Fruit fly (Drosophila melanogaster) whole organism, embryonic: Measurements from ENCODE around the gene aqz.

Experiments used
- Atf6 ChIP-seq: fragments of 200-800 bp; sonication (Bioruptor generic); IDR thresholded peaks from 2 replicates; pipeline ENCODE4 v1.3.6; 2022; ENCODE audit warnings: missing biosample characterization, missing genetic modification characterization
- CG10462 ChIP-seq: fragments of 200-800 bp; sonication (Bioruptor generic); optimal IDR thresholded peaks from 2 replicates; lab custom pipeline; 2016; ENCODE audit warnings: missing biosample characterization, missing genetic modification characterization
- CG12219 ChIP-seq: fragments of 200-800 bp; sonication (Bioruptor generic); optimal IDR thresholded peaks from 3 replicates; lab custom pipeline; 2018; ENCODE audit warnings: missing biosample characterization, mild to moderate bottlenecking, missing genetic modification characterization
- CG12236 ChIP-seq: fragments of 200-800 bp; sonication (Bioruptor generic); optimal IDR thresholded peaks from 2 replicates; lab custom pipeline; 2016; ENCODE audit warnings: missing biosample characterization, missing genetic modification characterization
- CG12299 ChIP-seq: fragments of 200-800 bp; sonication (Bioruptor generic); optimal IDR thresholded peaks from 2 replicates; lab custom pipeline; 2018; ENCODE audit warnings: missing biosample characterization, mild to moderate bottlenecking, missing genetic modification characterization
- CG15073 ChIP-seq: fragments of 200-800 bp; sonication (Bioruptor generic); optimal IDR thresholded peaks from 2 replicates; lab custom pipeline; 2016; ENCODE audit warnings: missing biosample characterization, missing genetic modification characterization
- CG1529 ChIP-seq: fragments of 200-800 bp; sonication (Bioruptor generic); optimal IDR thresholded peaks from 3 replicates; lab custom pipeline; 2018; ENCODE audit warnings: missing biosample characterization, missing genetic modification characterization
- CG1602 ChIP-seq: fragments of 200-800 bp; sonication (Bioruptor generic); optimal IDR thresholded peaks from 3 replicates; lab custom pipeline; 2016; ENCODE audit warnings: missing biosample characterization, missing genetic modification characterization
- CG17186 ChIP-seq: fragments of 200-800 bp; sonication (Bioruptor generic); optimal IDR thresholded peaks from 3 replicates; lab custom pipeline; 2017; ENCODE audit warnings: missing biosample characterization, missing genetic modification reagents, missing genetic modification characterization
- CG18476 ChIP-seq: fragments of 200-800 bp; sonication (Bioruptor generic); optimal IDR thresholded peaks from 2 replicates; lab custom pipeline; 2016; ENCODE audit warnings: missing biosample characterization, mild to moderate bottlenecking, missing genetic modification characterization
- CG2116 ChIP-seq: fragments of 200-800 bp; sonication (Bioruptor generic); optimal IDR thresholded peaks from 3 replicates; lab custom pipeline; 2018; ENCODE audit warnings: missing biosample characterization, mild to moderate bottlenecking, missing genetic modification characterization
- CG2889 ChIP-seq: fragments of 200-800 bp; sonication (Bioruptor generic); IDR thresholded peaks from 3 replicates; pipeline ENCODE4 v1.3.6; 2022; ENCODE audit warnings: missing biosample characterization, missing genetic modification characterization
- CG42726 ChIP-seq: fragments of 200-800 bp; sonication (Bioruptor generic); IDR thresholded peaks from 2 replicates; pipeline ENCODE4 v1.3.6; 2022; ENCODE audit warnings: missing biosample characterization, missing genetic modification characterization; ENCODE audit not compliant: partially characterized antibody
- CG5180 ChIP-seq: fragments of 200-800 bp; sonication (Bioruptor generic); optimal IDR thresholded peaks from 3 replicates; lab custom pipeline; 2017; ENCODE audit warnings: missing biosample characterization, missing genetic modification characterization, mild to moderate bottlenecking, moderate library complexity, missing genetic modification reagents
- CG5245 ChIP-seq: fragments of 200-800 bp; sonication (Bioruptor generic); optimal IDR thresholded peaks from 3 replicates; lab custom pipeline; 2016; ENCODE audit warnings: missing biosample characterization, missing genetic modification characterization
- CG6254 ChIP-seq: fragments of 200-800 bp; sonication (Bioruptor generic); optimal IDR thresholded peaks from 3 replicates; lab custom pipeline; 2017; ENCODE audit warnings: mild to moderate bottlenecking, missing biosample characterization, missing genetic modification reagents, missing genetic modification characterization
- CG8944 ChIP-seq: fragments of 200-800 bp; sonication (Bioruptor generic); optimal IDR thresholded peaks from 3 replicates; lab custom pipeline; 2016; ENCODE audit warnings: missing biosample characterization, missing genetic modification characterization
- CHES-1-like ChIP-seq: fragments of 200-800 bp; sonication (Bioruptor generic); optimal IDR thresholded peaks from 2 replicates; lab custom pipeline; 2016; ENCODE audit warnings: missing biosample characterization, missing genetic modification characterization
- CkIIα-i1 ChIP-seq: fragments of 200-800 bp; sonication (Bioruptor generic); IDR thresholded peaks from 2 replicates; pipeline ENCODE4 v1.3.6; 2022; ENCODE audit warnings: missing biosample characterization, missing genetic modification characterization
- Deaf1 ChIP-seq: fragments of 200-800 bp; optimal IDR thresholded peaks from 3 replicates; lab custom pipeline; 2019; ENCODE audit warnings: missing biosample characterization, mild to moderate bottlenecking, missing genetic modification characterization, moderate library complexity
- Doc3 ChIP-seq: fragments of 200-800 bp; sonication (Bioruptor generic); IDR thresholded peaks from 3 replicates; pipeline ENCODE4 v1.3.6; 2022; ENCODE audit warnings: missing biosample characterization, missing genetic modification characterization; ENCODE audit not compliant: partially characterized antibody
- Ets97D ChIP-seq: fragments of 200-800 bp; sonication (Bioruptor generic); optimal IDR thresholded peaks from 3 replicates; lab custom pipeline; 2016; ENCODE audit warnings: missing biosample characterization, missing genetic modification characterization
- GATAe ChIP-seq: fragments of 200-800 bp; sonication (Bioruptor generic); conservative IDR thresholded peaks from 2 replicates; pipeline ENCODE4 v1.3.6; 2022; ENCODE audit warnings: missing biosample characterization, missing genetic modification characterization
- H15 ChIP-seq: fragments of 200-800 bp; sonication (Bioruptor generic); IDR thresholded peaks from 3 replicates; pipeline ENCODE4 v1.3.6; 2022; ENCODE audit warnings: missing biosample characterization, missing genetic modification characterization
- HLH4C ChIP-seq: fragments of 200-800 bp; sonication (Bioruptor generic); IDR thresholded peaks from 3 replicates; pipeline ENCODE4 v1.3.6; 2022; ENCODE audit warnings: missing biosample characterization, missing genetic modification characterization; ENCODE audit not compliant: partially characterized antibody
- MESR4 ChIP-seq: fragments of 200-800 bp; sonication (Bioruptor generic); optimal IDR thresholded peaks from 2 replicates; lab custom pipeline; 2018; ENCODE audit warnings: missing biosample characterization, mild to moderate bottlenecking, missing genetic modification characterization, moderate library complexity
- Mes4 ChIP-seq: fragments of 200-800 bp; sonication (Bioruptor generic); optimal IDR thresholded peaks from 2 replicates; lab custom pipeline; 2016; ENCODE audit warnings: missing biosample characterization, missing genetic modification characterization
- Mrtf ChIP-seq: fragments of 200-800 bp; sonication (Bioruptor generic); IDR thresholded peaks from 3 replicates; pipeline ENCODE4 v1.3.6; 2022; ENCODE audit warnings: missing biosample characterization, missing genetic modification characterization
- NC2β ChIP-seq: fragments of 200-800 bp; sonication (Bioruptor generic); optimal IDR thresholded peaks from 2 replicates; lab custom pipeline; 2016; ENCODE audit warnings: missing biosample characterization, missing genetic modification characterization
- NK7.1 ChIP-seq: fragments of 200-800 bp; sonication (Bioruptor generic); optimal IDR thresholded peaks from 3 replicates; lab custom pipeline; 2016; ENCODE audit warnings: missing biosample characterization, missing genetic modification characterization
- NfI ChIP-seq: fragments of 200-800 bp; sonication (Bioruptor generic); optimal IDR thresholded peaks from 3 replicates; lab custom pipeline; 2018; ENCODE audit warnings: missing biosample characterization, mild to moderate bottlenecking, missing genetic modification characterization, moderate library complexity
- al ChIP-seq: fragments of 200-800 bp; sonication (Bioruptor generic); IDR thresholded peaks from 2 replicates; pipeline ENCODE4 v1.3.6; 2022; ENCODE audit warnings: missing biosample characterization, missing genetic modification characterization
- amos ChIP-seq: fragments of 200-800 bp; sonication (Bioruptor generic); IDR thresholded peaks from 2 replicates; pipeline ENCODE4 v1.3.6; 2022; ENCODE audit warnings: missing biosample characterization, missing genetic modification characterization; ENCODE audit not compliant: partially characterized antibody
- az2 ChIP-seq: fragments of 200-800 bp; sonication (Bioruptor generic); optimal IDR thresholded peaks from 3 replicates; lab custom pipeline; 2016; ENCODE audit warnings: missing biosample characterization, missing genetic modification characterization
- chinmo ChIP-seq: fragments of 200-800 bp; sonication (Bioruptor generic); IDR thresholded peaks from 4 replicates; pipeline ENCODE4 v1.3.6; 2022; ENCODE audit warnings: missing biosample characterization, missing genetic modification characterization; ENCODE audit not compliant: partially characterized antibody
- eyg ChIP-seq: fragments of 200-800 bp; sonication (Bioruptor generic); optimal IDR thresholded peaks from 3 replicates; lab custom pipeline; 2016; ENCODE audit warnings: missing biosample characterization, missing genetic modification characterization
- gsb ChIP-seq: fragments of 200-800 bp; sonication (Bioruptor generic); IDR thresholded peaks from 2 replicates; pipeline ENCODE4 v1.3.6; 2022; ENCODE audit warnings: missing biosample characterization, missing genetic modification characterization
- gt ChIP-seq: fragments of 200-800 bp; sonication (Bioruptor generic); IDR thresholded peaks from 2 replicates; pipeline ENCODE4 v1.3.6; 2022; ENCODE audit warnings: missing biosample characterization, missing genetic modification characterization
- kay ChIP-seq: fragments of 200-800 bp; sonication (Bioruptor generic); optimal IDR thresholded peaks from 2 replicates; lab custom pipeline; 2016; ENCODE audit warnings: missing biosample characterization, missing genetic modification characterization
- lbe ChIP-seq: fragments of 200-800 bp; sonication (Bioruptor generic); optimal IDR thresholded peaks from 2 replicates; lab custom pipeline; 2016; ENCODE audit warnings: missing biosample characterization, mild to moderate bottlenecking, missing genetic modification characterization
- mld ChIP-seq: fragments of 200-800 bp; sonication (Bioruptor generic); IDR thresholded peaks from 3 replicates; pipeline ENCODE4 v1.3.6; 2022; ENCODE audit warnings: missing biosample characterization, missing genetic modification characterization; ENCODE audit not compliant: partially characterized antibody
- nerfin-2 ChIP-seq: fragments of 200-800 bp; sonication (Bioruptor generic); IDR thresholded peaks from 2 replicates; pipeline ENCODE4 v1.3.6; 2022; ENCODE audit warnings: missing biosample characterization, missing genetic modification characterization; ENCODE audit not compliant: partially characterized antibody
- p53 ChIP-seq: fragments of 200-800 bp; sonication (Bioruptor generic); optimal IDR thresholded peaks from 2 replicates; lab custom pipeline; 2016; ENCODE audit warnings: missing biosample characterization, missing genetic modification characterization
- peb ChIP-seq: fragments of 200-800 bp; sonication (Bioruptor generic); IDR thresholded peaks from 2 replicates; pipeline ENCODE4 v1.3.6; 2022; ENCODE audit warnings: missing biosample characterization, missing genetic modification characterization
- pfk ChIP-seq: fragments of 200-800 bp; sonication (Bioruptor generic); optimal IDR thresholded peaks from 2 replicates; lab custom pipeline; 2018; ENCODE audit warnings: missing biosample characterization, mild to moderate bottlenecking, missing genetic modification characterization, moderate library complexity
- sisA ChIP-seq: fragments of 200-800 bp; sonication (Bioruptor generic); IDR thresholded peaks from 2 replicates; pipeline ENCODE4 v1.3.6; 2022; ENCODE audit warnings: missing biosample characterization, missing genetic modification characterization
- so ChIP-seq: fragments of 200-800 bp; sonication (Bioruptor generic); IDR thresholded peaks from 3 replicates; pipeline ENCODE4 v1.3.6; 2022; ENCODE audit warnings: missing biosample characterization, missing genetic modification characterization
- ttk ChIP-seq: fragments of 200-800 bp; sonication (Bioruptor generic); IDR thresholded peaks from 2 replicates; pipeline ENCODE4 v2.1.2; 2022; ENCODE audit warnings: missing biosample characterization, missing genetic modification characterization
- unc-4 ChIP-seq: fragments of 200-800 bp; sonication (Bioruptor generic); IDR thresholded peaks from 2 replicates; pipeline ENCODE4 v1.3.6; 2022; ENCODE audit warnings: missing biosample characterization, missing genetic modification characterization; ENCODE audit not compliant: partially characterized antibody

Gene aqz

DNA sequence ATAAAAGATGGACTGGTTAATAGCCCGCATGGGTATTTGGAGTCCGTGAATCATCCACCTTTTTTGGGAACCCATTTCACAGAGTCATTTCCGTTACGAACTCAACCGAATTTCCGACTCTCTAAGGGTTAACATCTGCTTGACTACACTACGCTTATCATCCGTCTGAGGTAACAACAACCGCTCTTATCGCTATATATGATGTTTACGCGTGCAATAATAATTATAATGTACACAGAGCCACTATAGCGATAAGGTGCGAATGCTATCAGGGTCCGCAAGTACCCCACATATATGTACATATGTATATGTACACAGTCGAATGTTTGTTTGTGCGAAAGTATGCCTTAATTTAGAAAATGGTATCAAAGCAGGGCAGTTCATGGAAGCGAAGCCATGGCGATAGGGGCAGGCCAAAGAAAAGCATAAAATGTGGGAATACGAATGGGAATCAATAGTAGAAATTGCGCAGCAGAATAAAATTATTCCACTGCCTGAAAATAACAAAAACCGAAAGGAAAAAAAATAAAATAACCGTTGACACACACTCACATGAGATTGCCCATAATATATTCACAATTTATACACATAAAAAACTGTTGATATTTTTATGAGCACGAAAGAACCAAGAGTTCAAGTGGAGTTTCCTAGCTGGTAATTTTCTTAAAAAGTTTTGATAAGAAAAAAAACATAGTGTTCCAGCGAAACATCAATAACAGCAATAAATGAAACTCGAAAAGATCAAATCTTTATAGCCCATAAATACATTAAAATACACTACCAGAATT is 9.9 kb downstream of the aqz start (continued):
- TF ChIP-seq CG2889 (peak; percentile 43; the same call in 2 of the 3 replicates), NK7.1 (GFP tag; lab: Kevin White, UChicago) (peak; percentile 22), CG17186 (GFP tag; lab: Kevin White, UChicago) (peak; percentile 67), sisA (GFP tag; lab: Robert Waterston, UW) (no peak), CG10462 (GFP tag; lab: Kevin White, UChicago) (peak; percentile 63), GATAe (GFP tag; lab: Robert Waterston, UW) (peak; percentile 76), ttk (no peak; the same call in 1 of the 2 replicates), gsb (GFP tag; lab: Robert Waterston, UW) (peak; percentile 69), HLH4C (0 out of 3 replicates have a peak, but pooled peaks have one; percentile 7), p53 (GFP tag; lab: Kevin White, UChicago) (peak; percentile 62), eyg (peak; percentile 61), Mes4 (GFP tag; lab: Kevin White, UChicago) (peak; percentile 82), Ets97D (GFP tag; lab: Kevin White, UChicago) (peak; percentile 22), CG8944 (GFP tag; lab: Kevin White, UChicago) (peak; percentile 55), CG5245 (GFP tag; lab: Kevin White, UChicago) (peak; percentile 17), NC2β (peak; percentile 86), gt (GFP tag; lab: Robert Waterston, UW) (no peak), mld (GFP tag; lab: Robert Waterston, UW) (no peak), CG6254 (GFP tag; lab: Kevin White, UChicago) (peak; percentile 81), CG15073 (GFP tag; lab: Kevin White, UChicago) (peak; percentile 5), pfk (GFP tag; lab: Kevin White, UChicago) (peak; percentile 87), amos (GFP tag; lab: Robert Waterston, UW) (no peak; the same call in 1 of the 2 replicates), al (GFP tag; lab: Robert Waterston, UW) (peak; percentile 65), nerfin-2 (GFP tag; lab: Robert Waterston, UW) (no peak), CG42726 (GFP tag; lab: Robert Waterston, UW) (no peak), az2 (GFP tag; lab: Kevin White, UChicago) (peak; percentile 41), lbe (GFP tag; lab: Kevin White, UChicago) (peak; percentile 79), CkIIα-i1 (GFP tag; lab: Robert Waterston, UW) (no peak), peb (GFP tag; lab: Robert Waterston, UW) (peak; percentile 43; the same call in 1 of the 2 replicates), chinmo (GFP tag; lab: Robert Waterston, UW) (peak; percentile 95), CG12299 (tag; lab: Kevin White, UChicago) (peak; percentile 93), Deaf1 (tag; lab: Kevin White, UChicago) (peak; percentile 3), CG1529 (GFP tag; lab: Kevin White, UChicago) (peak; percentile 90), Mrtf (GFP tag; lab: Robert Waterston, UW) (peak; percentile 52; the same call in 1 of the 3 replicates), Atf6 (GFP tag; lab: Robert Waterston, UW) (peak; percentile 85), CHES-1-like (GFP tag; lab: Kevin White, UChicago) (peak; percentile 67), CG5180 (GFP tag; lab: Kevin White, UChicago) (peak; percentile 91), CG1602 (GFP tag; lab: Kevin White, UChicago) (peak; percentile 66), MESR4 (GFP tag; lab: Kevin White, UChicago) (peak; percentile 36), H15 (0 out of 3 replicates have a peak, but pooled peaks have one; percentile 16), unc-4 (GFP tag; lab: Robert Waterston, UW) (no peak), Doc3 (GFP tag; lab: Robert Waterston, UW) (no peak), CG2116 (GFP tag; lab: Kevin White, UChicago) (peak; percentile 52), so (GFP tag; lab: Robert Waterston, UW) (peak; percentile 89), NfI (GFP tag; lab: Kevin White, UChicago) (peak; percentile 79), CG12236 (GFP tag; lab: Kevin White, UChicago) (peak; percentile 88), CG12219 (GFP tag; lab: Kevin White, UChicago) (peak; percentile 90), kay (GFP tag; lab: Kevin White, UChicago) (peak; percentile 43), CG18476 (peak; percentile 63)
